Fruit fly (Drosophila melanogaster): ENCODE results near the gene fbp.
A peak's percentile ranks its signal among the peaks of the same experiment; 100 is the strongest.

The fbp gene

dm6 chr2L:19763773-19764580 is at the start of gene fbp:
fbp (minus strand) TSS chr2L:19764136.
- TF ChIP-seq CG12605 (GFP tag; IDR thresholded peaks at IDR 0.05) (no peak; the same call in 1 of the 2 replicates), CG15710 (tag; optimal IDR thresholded peaks at IDR 0.05) (peak; percentile 75), CG34367 (tag; optimal IDR thresholded peaks at IDR 0.05) (peak; percentile 57), CG4496 (GFP tag; IDR thresholded peaks at IDR 0.05) (peak; percentile 52), CG14655 (GFP tag; optimal IDR thresholded peaks at IDR 0.05) (peak; percentile 90), Ets98B (GFP tag; IDR thresholded peaks at IDR 0.05) (no peak), CG32121 (GFP tag; IDR thresholded peaks at IDR 0.05) (no peak), CG8159 (tag; optimal IDR thresholded peaks at IDR 0.05) (peak; percentile 85), EcR (GFP tag; optimal IDR thresholded peaks at IDR 0.05) (peak; percentile 51), Pif1A (GFP tag; optimal IDR thresholded peaks at IDR 0.05) (peak; percentile 9), Pif1B (GFP tag; optimal IDR thresholded peaks at IDR 0.05) (no peak), CG8301 (tag; optimal IDR thresholded peaks at IDR 0.05) (peak; percentile 74), Snoo (tag; optimal IDR thresholded peaks at IDR 0.05) (peak; percentile 68), fd96Ca (GFP tag; IDR thresholded peaks at IDR 0.05) (peak; percentile 49; the same call in 1 of the 3 replicates), CG10348 (GFP tag; IDR thresholded peaks at IDR 0.05) (no peak), CG17806 (tag; optimal IDR thresholded peaks at IDR 0.05) (peak; percentile 30), CG13204 (GFP tag; optimal IDR thresholded peaks at IDR 0.05) (peak; percentile 51), rn (GFP tag; IDR thresholded peaks at IDR 0.05) (no peak), CG9948 (tag; optimal IDR thresholded peaks at IDR 0.05) (peak; percentile 70), gl (tag; optimal IDR thresholded peaks at IDR 0.05) (no peak), D1 (tag; optimal IDR thresholded peaks at IDR 0.05) (peak; percentile 46)

- no peak for TF ChIP-seq Snoo (tag; optimal IDR thresholded peaks at IDR 0.05)
- TF ChIP-seq CG4496 (GFP tag; IDR thresholded peaks at IDR 0.05) = no peak
- no peak for TF ChIP-seq CG8159 (tag; optimal IDR thresholded peaks at IDR 0.05)
- no peak for TF ChIP-seq EcR (GFP tag; optimal IDR thresholded peaks at IDR 0.05)
- TF ChIP-seq Pif1A (GFP tag; optimal IDR thresholded peaks at IDR 0.05) = no peak
- TF ChIP-seq CG13204 (GFP tag; optimal IDR thresholded peaks at IDR 0.05) = no peak
- TF ChIP-seq CG8301 (tag; optimal IDR thresholded peaks at IDR 0.05) = no peak
- TF ChIP-seq CG17806 (tag; optimal IDR thresholded peaks at IDR 0.05) = no peak
- TF ChIP-seq CG14655 (GFP tag; optimal IDR thresholded peaks at IDR 0.05) = no peak
- TF ChIP-seq CG32121 (GFP tag; IDR thresholded peaks at IDR 0.05) = no peak
- TF ChIP-seq gl (tag; optimal IDR thresholded peaks at IDR 0.05) = no peak
- no peak for TF ChIP-seq D1 (tag; optimal IDR thresholded peaks at IDR 0.05)
- no peak for TF ChIP-seq Ets98B (GFP tag; IDR thresholded peaks at IDR 0.05)
- no peak for TF ChIP-seq CG12605 (GFP tag; IDR thresholded peaks at IDR 0.05)
- TF ChIP-seq CG10348 (GFP tag; IDR thresholded peaks at IDR 0.05) = no peak
- TF ChIP-seq Pif1B (GFP tag; optimal IDR thresholded peaks at IDR 0.05) = no peak
- no peak for TF ChIP-seq fd96Ca (GFP tag; IDR thresholded peaks at IDR 0.05)
- TF ChIP-seq CG34367 (tag; optimal IDR thresholded peaks at IDR 0.05) = no peak
These were observed 46.7 kb upstream of the fbp start for dm6 chr2L:19810642-19811041.

dm6 chr2L:19809515-19810049 is 45.6 kb upstream of the fbp start:
- TF ChIP-seq CG15710 (tag; optimal IDR thresholded peaks at IDR 0.05) (no peak), Pif1A (GFP tag; optimal IDR thresholded peaks at IDR 0.05) (no peak), CG14655 (GFP tag; optimal IDR thresholded peaks at IDR 0.05) (no peak), CG4496 (GFP tag; IDR thresholded peaks at IDR 0.05) (no peak), Ets98B (GFP tag; IDR thresholded peaks at IDR 0.05) (no peak), CG34367 (tag; optimal IDR thresholded peaks at IDR 0.05) (no peak), CG10348 (GFP tag; IDR thresholded peaks at IDR 0.05) (no peak), CG9948 (tag; optimal IDR thresholded peaks at IDR 0.05) (no peak), CG17806 (tag; optimal IDR thresholded peaks at IDR 0.05) (no peak), Snoo (tag; optimal IDR thresholded peaks at IDR 0.05) (no peak), fd96Ca (GFP tag; IDR thresholded peaks at IDR 0.05) (no peak), CG32121 (GFP tag; IDR thresholded peaks at IDR 0.05) (no peak), D1 (tag; optimal IDR thresholded peaks at IDR 0.05) (no peak), EcR (GFP tag; optimal IDR thresholded peaks at IDR 0.05) (no peak), CG13204 (GFP tag; optimal IDR thresholded peaks at IDR 0.05) (no peak), CG8159 (tag; optimal IDR thresholded peaks at IDR 0.05) (no peak), Pif1B (GFP tag; optimal IDR thresholded peaks at IDR 0.05) (no peak)

dm6 chr2L:19805007-19805406 is 41.1 kb upstream of the fbp start:
- TF ChIP-seq CG4496 (GFP tag; IDR thresholded peaks at IDR 0.05) = no peak

dm6 chr2L:19801951-19802612 is 38.1 kb upstream of the fbp start:
- TF ChIP-seq CG9948 (tag; optimal IDR thresholded peaks at IDR 0.05) = no peak
- no peak for TF ChIP-seq Pif1B (GFP tag; optimal IDR thresholded peaks at IDR 0.05)
- peak; percentile 23 for TF ChIP-seq CG8159 (tag; optimal IDR thresholded peaks at IDR 0.05)
- peak; percentile 19 for TF ChIP-seq CG15710 (tag; optimal IDR thresholded peaks at IDR 0.05)

dm6 chr2L:19800703-19801102 is 36.8 kb upstream of the fbp start:
- TF ChIP-seq CG8159 (tag; optimal IDR thresholded peaks at IDR 0.05) (peak; percentile 1), Ets98B (GFP tag; IDR thresholded peaks at IDR 0.05) (no peak), CG32121 (GFP tag; IDR thresholded peaks at IDR 0.05) (no peak), rn (GFP tag; IDR thresholded peaks at IDR 0.05) (no peak), CG10348 (GFP tag; IDR thresholded peaks at IDR 0.05) (no peak), CG13204 (GFP tag; optimal IDR thresholded peaks at IDR 0.05) (no peak), Snoo (tag; optimal IDR thresholded peaks at IDR 0.05) (no peak), D1 (tag; optimal IDR thresholded peaks at IDR 0.05) (no peak)
